Worm (Caenorhabditis elegans): ENCODE measurements around the gene T02H6.3.

T02H6.3 gene

ce11 chrII:683467-683866, 8.2 kb upstream of the T02H6.3 start, which contains the start of gene T02H6.6:
TSS of gene T02H6.6 (plus strand) at chrII:683767.
- TF ChIP-seq dao-5 (tag; optimal IDR thresholded peaks at IDR 0.05) (no peak), him-1 (tag; optimal IDR thresholded peaks at IDR 0.05) (no peak), W03F9.2 (tag; optimal IDR thresholded peaks at IDR 0.05) (no peak)

- no peak for TF ChIP-seq him-1 (tag; optimal IDR thresholded peaks at IDR 0.05)
- TF ChIP-seq W03F9.2 (tag; optimal IDR thresholded peaks at IDR 0.05), result no peak
- TF ChIP-seq dao-5 (tag; optimal IDR thresholded peaks at IDR 0.05), result no peak
These were observed 6.8 kb upstream of the T02H6.3 start, which contains the start of gene T02H6.5 for ce11 chrII:684811-685210. TSS of gene T02H6.5 (plus strand) at chrII:685111.

ce11 chrII:689749-690148, 1.9 kb upstream of the T02H6.3 start, which contains the start of gene T02H6.4:
TSS of gene T02H6.4 (plus strand) at chrII:690049.
- TF ChIP-seq dao-5 (tag; optimal IDR thresholded peaks at IDR 0.05) (no peak), him-1 (tag; optimal IDR thresholded peaks at IDR 0.05) (no peak), W03F9.2 (tag; optimal IDR thresholded peaks at IDR 0.05) (no peak)

- TF ChIP-seq W03F9.2 (tag; optimal IDR thresholded peaks at IDR 0.05), result no peak
- no peak for TF ChIP-seq him-1 (tag; optimal IDR thresholded peaks at IDR 0.05)
- no peak for TF ChIP-seq dao-5 (tag; optimal IDR thresholded peaks at IDR 0.05)
These were observed 9.3 kb downstream of the T02H6.3 start, which contains the start of gene T02H6.11 for ce11 chrII:701025-701370. TSS of gene T02H6.11 (minus strand) at chrII:701125.

- TF ChIP-seq him-1 (tag; optimal IDR thresholded peaks at IDR 0.05) (no peak), dao-5 (tag; optimal IDR thresholded peaks at IDR 0.05) (no peak), W03F9.2 (tag; optimal IDR thresholded peaks at IDR 0.05) (no peak)
These were observed 9.9 kb downstream of the T02H6.3 start, which contains the start of gene thoc-1 for ce11 chrII:701371-702139. TSS of gene thoc-1 (plus strand) at chrII:702107.

- TF ChIP-seq W03F9.2 (tag; optimal IDR thresholded peaks at IDR 0.05), result no peak
- TF ChIP-seq dao-5 (tag; optimal IDR thresholded peaks at IDR 0.05), result no peak
These were observed 17.4 kb downstream of the T02H6.3 start, which contains the start of gene T02H6.1 for ce11 chrII:709081-709480. TSS of gene T02H6.1 (plus strand) at chrII:709381.

ce11 chrII:721931-722330, 30.3 kb downstream of the T02H6.3 start:
- TF ChIP-seq dao-5 (tag; optimal IDR thresholded peaks at IDR 0.05) (no peak), W03F9.2 (tag; optimal IDR thresholded peaks at IDR 0.05) (no peak), him-1 (tag; optimal IDR thresholded peaks at IDR 0.05) (no peak)

ce11 chrII:723488-723887, 31.8 kb downstream of the T02H6.3 start, which contains the start of gene rfip-2:
TSS of gene rfip-2 (plus strand) at chrII:723788.
- TF ChIP-seq W03F9.2 (tag; optimal IDR thresholded peaks at IDR 0.05), result no peak
- no peak for TF ChIP-seq dao-5 (tag; optimal IDR thresholded peaks at IDR 0.05)
- TF ChIP-seq him-1 (tag; optimal IDR thresholded peaks at IDR 0.05), result no peak

- no peak for TF ChIP-seq W03F9.2 (tag; optimal IDR thresholded peaks at IDR 0.05)
- TF ChIP-seq dao-5 (tag; optimal IDR thresholded peaks at IDR 0.05), result no peak
- no peak for TF ChIP-seq him-1 (tag; optimal IDR thresholded peaks at IDR 0.05)
These were observed 32.4 kb downstream of the T02H6.3 start for ce11 chrII:724004-724403.

ce11 chrII:729931-730330, 38.3 kb downstream of the T02H6.3 start:
- TF ChIP-seq him-1 (tag; optimal IDR thresholded peaks at IDR 0.05), result no peak
- no peak for TF ChIP-seq dao-5 (tag; optimal IDR thresholded peaks at IDR 0.05)
- TF ChIP-seq W03F9.2 (tag; optimal IDR thresholded peaks at IDR 0.05), result no peak

ce11 chrII:732393-732792, 40.7 kb downstream of the T02H6.3 start:
- TF ChIP-seq dao-5 (tag; optimal IDR thresholded peaks at IDR 0.05), result no peak
- no peak for TF ChIP-seq W03F9.2 (tag; optimal IDR thresholded peaks at IDR 0.05)
- TF ChIP-seq him-1 (tag; optimal IDR thresholded peaks at IDR 0.05), result no peak

ce11 chrII:740808-741207, 49.2 kb downstream of the T02H6.3 start, which contains the start of gene fbxc-48:
TSS of gene fbxc-48 (minus strand) at chrII:740908.
- TF ChIP-seq dao-5 (tag; optimal IDR thresholded peaks at IDR 0.05) (no peak), W03F9.2 (tag; optimal IDR thresholded peaks at IDR 0.05) (no peak)

All from whole organism, L4/young adult.